Fruit fly (Drosophila melanogaster) whole organism, embryonic: ENCODE measurements around the gene CG14805.
A peak's percentile ranks its signal among the peaks of the same experiment; 100 is the strongest.

Experiments
- CG10543 ChIP-seq: fragments of 200-800 bp; sonication (Bioruptor generic); optimal IDR thresholded peaks from 3 replicates; lab custom pipeline; 2017; ENCODE audit warnings: missing biosample characterization, mild to moderate bottlenecking, missing genetic modification characterization, moderate library complexity
- CG11504 ChIP-seq: fragments of 200-800 bp; sonication (Bioruptor generic); optimal IDR thresholded peaks from 3 replicates; lab custom pipeline; 2019; ENCODE audit warnings: missing biosample characterization, mild to moderate bottlenecking, missing genetic modification characterization, moderate library complexity
- CG12104 ChIP-seq: fragments of 200-800 bp; sonication (Bioruptor generic); optimal IDR thresholded peaks from 3 replicates; lab custom pipeline; 2016; ENCODE audit warnings: missing biosample characterization, missing genetic modification characterization
- CG12744 ChIP-seq: fragments of 200-800 bp; sonication (Bioruptor generic); optimal IDR thresholded peaks from 2 replicates; lab custom pipeline; 2016; ENCODE audit warnings: missing biosample characterization, missing genetic modification characterization
- CG14050 ChIP-seq: fragments of 200-800 bp; sonication (Bioruptor generic); IDR thresholded peaks from 3 replicates; pipeline ENCODE4 v1.3.6; 2022; ENCODE audit warnings: missing biosample characterization, missing genetic modification characterization
- CG1529 ChIP-seq: fragments of 200-800 bp; sonication (Bioruptor generic); optimal IDR thresholded peaks from 3 replicates; lab custom pipeline; 2018; ENCODE audit warnings: missing biosample characterization, missing genetic modification characterization
- CG15514 ChIP-seq: fragments of 200-800 bp; sonication (Bioruptor generic); optimal IDR thresholded peaks from 3 replicates; lab custom pipeline; 2017; ENCODE audit warnings: missing biosample characterization, missing genetic modification characterization, mild to moderate bottlenecking, moderate library complexity, missing genetic modification reagents
- CG17186 ChIP-seq: fragments of 200-800 bp; sonication (Bioruptor generic); optimal IDR thresholded peaks from 3 replicates; lab custom pipeline; 2017; ENCODE audit warnings: missing biosample characterization, missing genetic modification reagents, missing genetic modification characterization
- CG18476 ChIP-seq: fragments of 200-800 bp; sonication (Bioruptor generic); optimal IDR thresholded peaks from 2 replicates; lab custom pipeline; 2016; ENCODE audit warnings: missing biosample characterization, mild to moderate bottlenecking, missing genetic modification characterization
- CG18764 ChIP-seq: fragments of 200-800 bp; sonication (Bioruptor generic); optimal IDR thresholded peaks from 3 replicates; lab custom pipeline; 2016; ENCODE audit warnings: missing biosample characterization, missing genetic modification characterization
- CG31224 ChIP-seq: fragments of 200-800 bp; sonication (Bioruptor generic); IDR thresholded peaks from 2 replicates; pipeline ENCODE4 v1.3.6; 2022; ENCODE audit warnings: missing biosample characterization, missing genetic modification characterization
- CG31388 ChIP-seq: fragments of 200-800 bp; sonication (Bioruptor generic); optimal IDR thresholded peaks from 2 replicates; lab custom pipeline; 2016; ENCODE audit warnings: missing biosample characterization, missing genetic modification characterization
- CG32767 ChIP-seq: fragments of 200-800 bp; sonication (Bioruptor generic); IDR thresholded peaks from 2 replicates; pipeline ENCODE4 v1.3.6; 2022; ENCODE audit warnings: missing biosample characterization, missing genetic modification characterization
- CG32772 ChIP-seq: fragments of 200-800 bp; sonication (Bioruptor generic); IDR thresholded peaks from 2 replicates; pipeline ENCODE4 v1.3.6; 2022; ENCODE audit warnings: missing biosample characterization, missing genetic modification characterization
- CG4707 ChIP-seq: fragments of 200-800 bp; sonication (Bioruptor generic); optimal IDR thresholded peaks from 2 replicates; lab custom pipeline; 2018; ENCODE audit warnings: missing biosample characterization, mild to moderate bottlenecking, missing genetic modification characterization, moderate library complexity
- CG6813 ChIP-seq: fragments of 200-800 bp; sonication (Bioruptor generic); optimal IDR thresholded peaks from 2 replicates; lab custom pipeline; 2017; ENCODE audit warnings: missing biosample characterization, missing genetic modification characterization, mild to moderate bottlenecking, moderate library complexity, missing genetic modification reagents
- CG7556 ChIP-seq: fragments of 200-800 bp; sonication (Bioruptor generic); optimal IDR thresholded peaks from 2 replicates; lab custom pipeline; 2017; ENCODE audit warnings: missing biosample characterization, mild to moderate bottlenecking, missing genetic modification characterization
- CG7987 ChIP-seq: fragments of 200-800 bp; sonication (Bioruptor generic); optimal IDR thresholded peaks from 2 replicates; lab custom pipeline; 2018; ENCODE audit warnings: missing biosample characterization, mild to moderate bottlenecking, missing genetic modification characterization, moderate library complexity
- CG9215 ChIP-seq: fragments of 200-800 bp; sonication (Bioruptor generic); IDR thresholded peaks from 2 replicates; pipeline ENCODE4 v1.3.6; 2022; ENCODE audit warnings: missing biosample characterization, missing genetic modification characterization
- CTCF ChIP-seq: fragments of 200-800 bp; sonication (Bioruptor generic); optimal IDR thresholded peaks from 2 replicates; lab custom pipeline; 2017; ENCODE audit warnings: missing biosample characterization, mild to moderate bottlenecking, missing genetic modification characterization, moderate library complexity
- D ChIP-seq, 2 experiments: fragments of 200-800 bp in 1 of 2; fragments of >200 bp in 1 of 2; sonication (Bioruptor generic) in 1 of 2; optimal IDR thresholded peaks; 2 replicates in 1 of 2; 3 replicates in 1 of 2; lab custom pipeline; 2017; ENCODE audit warnings: mild to moderate bottlenecking in 1 of 2, missing biosample characterization in 1 of 2, missing genetic modification characterization in 1 of 2, missing genetic modification reagents in 1 of 2
- Dfd ChIP-seq, 2 experiments: fragments of >200 bp; optimal IDR thresholded peaks; 2 replicates each; lab custom pipeline; 2017; ENCODE audit warnings: missing biosample characterization in 2 of 2, missing genetic modification characterization in 2 of 2
- Fer3 ChIP-seq: fragments of 200-800 bp; sonication (Bioruptor generic); optimal IDR thresholded peaks from 2 replicates; lab custom pipeline; 2018; ENCODE audit warnings: missing biosample characterization, mild to moderate bottlenecking, missing genetic modification characterization, moderate library complexity
- Hand ChIP-seq: fragments of 200-800 bp; sonication (Bioruptor generic); optimal IDR thresholded peaks from 2 replicates; lab custom pipeline; 2017; ENCODE audit warnings: mild to moderate bottlenecking, missing biosample characterization, missing genetic modification reagents, missing genetic modification characterization
- Hr39 ChIP-seq: fragments of >200 bp; optimal IDR thresholded peaks from 2 replicates; lab custom pipeline; 2017
- MESR4 ChIP-seq: fragments of 200-800 bp; sonication (Bioruptor generic); optimal IDR thresholded peaks from 2 replicates; lab custom pipeline; 2018; ENCODE audit warnings: missing biosample characterization, mild to moderate bottlenecking, missing genetic modification characterization, moderate library complexity
- Rfx ChIP-seq: fragments of 200-800 bp; sonication (Bioruptor generic); IDR thresholded peaks from 2 replicates; pipeline ENCODE4 v1.3.6; 2022; ENCODE audit warnings: missing biosample characterization, missing genetic modification characterization
- amos ChIP-seq: fragments of 200-800 bp; sonication (Bioruptor generic); IDR thresholded peaks from 2 replicates; pipeline ENCODE4 v1.3.6; 2022; ENCODE audit warnings: missing biosample characterization, missing genetic modification characterization; ENCODE audit not compliant: partially characterized antibody
- chinmo ChIP-seq: fragments of 200-800 bp; sonication (Bioruptor generic); IDR thresholded peaks from 4 replicates; pipeline ENCODE4 v1.3.6; 2022; ENCODE audit warnings: missing biosample characterization, missing genetic modification characterization; ENCODE audit not compliant: partially characterized antibody
- dati ChIP-seq: fragments of 200-800 bp; sonication (Bioruptor generic); IDR thresholded peaks from 2 replicates; pipeline ENCODE4 v1.3.6; 2022; ENCODE audit warnings: missing biosample characterization, missing genetic modification characterization
- disco-r ChIP-seq: fragments of 200-800 bp; sonication (Bioruptor generic); optimal IDR thresholded peaks from 2 replicates; lab custom pipeline; 2016; ENCODE audit warnings: missing biosample characterization, missing genetic modification characterization
- emc ChIP-seq: fragments of 200-800 bp; sonication (Bioruptor generic); optimal IDR thresholded peaks from 2 replicates; lab custom pipeline; 2016; ENCODE audit warnings: missing biosample characterization, missing genetic modification characterization
- esg ChIP-seq: fragments of 200-800 bp; sonication (Bioruptor generic); conservative IDR thresholded peaks from 2 replicates; pipeline ENCODE4 v1.3.6; 2022; ENCODE audit warnings: missing biosample characterization, missing genetic modification characterization
- fd3F ChIP-seq: fragments of 200-800 bp; sonication (Bioruptor generic); optimal IDR thresholded peaks from 2 replicates; lab custom pipeline; 2018; ENCODE audit warnings: missing biosample characterization, mild to moderate bottlenecking, missing genetic modification characterization, moderate library complexity
- fd64A ChIP-seq: fragments of 200-800 bp; sonication (Bioruptor generic); optimal IDR thresholded peaks from 3 replicates; lab custom pipeline; 2018; ENCODE audit warnings: missing biosample characterization, mild to moderate bottlenecking, missing genetic modification characterization
- gsb-n ChIP-seq: fragments of 200-800 bp; sonication (Bioruptor generic); optimal IDR thresholded peaks from 3 replicates; lab custom pipeline; 2018; ENCODE audit warnings: missing biosample characterization, mild to moderate bottlenecking, missing genetic modification characterization
- kah ChIP-seq: fragments of 200-800 bp; sonication (Bioruptor generic); optimal IDR thresholded peaks from 2 replicates; lab custom pipeline; 2018; ENCODE audit warnings: missing biosample characterization, mild to moderate bottlenecking, missing genetic modification characterization
- nerfin-2 ChIP-seq: fragments of 200-800 bp; sonication (Bioruptor generic); IDR thresholded peaks from 2 replicates; pipeline ENCODE4 v1.3.6; 2022; ENCODE audit warnings: missing biosample characterization, missing genetic modification characterization; ENCODE audit not compliant: partially characterized antibody
- peb ChIP-seq: fragments of 200-800 bp; sonication (Bioruptor generic); IDR thresholded peaks from 2 replicates; pipeline ENCODE4 v1.3.6; 2022; ENCODE audit warnings: missing biosample characterization, missing genetic modification characterization
- pita ChIP-seq: fragments of 200-800 bp; sonication (Bioruptor generic); optimal IDR thresholded peaks from 2 replicates; lab custom pipeline; 2017; ENCODE audit warnings: missing biosample characterization, mild to moderate bottlenecking, missing genetic modification characterization
- pros ChIP-seq: fragments of 200-800 bp; sonication (Bioruptor generic); optimal IDR thresholded peaks from 3 replicates; lab custom pipeline; 2019; ENCODE audit warnings: missing biosample characterization, mild to moderate bottlenecking, missing genetic modification characterization, moderate library complexity
- psq ChIP-seq: fragments of 200-800 bp; sonication (Bioruptor generic); optimal IDR thresholded peaks from 2 replicates; lab custom pipeline; 2017; ENCODE audit warnings: missing biosample characterization, missing genetic modification characterization
- salm ChIP-seq: fragments of 200-800 bp; sonication (Bioruptor generic); optimal IDR thresholded peaks from 2 replicates; lab custom pipeline; 2018; ENCODE audit warnings: missing biosample characterization, mild to moderate bottlenecking, missing genetic modification characterization
- sc ChIP-seq, 3 experiments: fragments of >200 bp in 2 of 3; fragments of 200-800 bp in 1 of 3; sonication (Bioruptor generic) in 1 of 3; optimal IDR thresholded peaks; 2 replicates in 2 of 3; 3 replicates in 1 of 3; lab custom pipeline; 2017; ENCODE audit warnings: mild to moderate bottlenecking in 1 of 3, missing biosample characterization in 1 of 3, missing genetic modification characterization in 1 of 3, missing genetic modification reagents in 1 of 3
- sens ChIP-seq: fragments of 200-800 bp; sonication (Bioruptor generic); peaks from one replicate; lab custom pipeline; 2016; ENCODE audit warnings: missing biosample characterization, missing genetic modification characterization
- sim ChIP-seq: fragments of 200-800 bp; sonication (Bioruptor generic); IDR thresholded peaks from 2 replicates; pipeline ENCODE4 v1.3.6; 2022; ENCODE audit warnings: missing biosample characterization, missing genetic modification characterization
- sr ChIP-seq: fragments of 200-800 bp; sonication (Bioruptor generic); IDR thresholded peaks from 3 replicates; pipeline ENCODE4 v1.3.6; 2022; ENCODE audit warnings: missing biosample characterization, missing genetic modification characterization
- usp ChIP-seq: fragments of >200 bp; optimal IDR thresholded peaks from 2 replicates; lab custom pipeline; 2017; ENCODE audit warnings: missing biosample characterization, missing genetic modification characterization
- wdn ChIP-seq: fragments of 200-800 bp; sonication (Bioruptor generic); IDR thresholded peaks from 2 replicates; pipeline ENCODE4 v1.3.6; 2022; ENCODE audit warnings: missing biosample characterization, missing genetic modification characterization
- zen ChIP-seq: fragments of 200-800 bp; sonication (Bioruptor generic); optimal IDR thresholded peaks from 3 replicates; lab custom pipeline; 2018; ENCODE audit warnings: missing biosample characterization, mild to moderate bottlenecking, missing genetic modification characterization, moderate library complexity
- zf30C ChIP-seq: fragments of 200-800 bp; sonication (Bioruptor generic); optimal IDR thresholded peaks from 3 replicates; lab custom pipeline; 2018; ENCODE audit warnings: missing biosample characterization, mild to moderate bottlenecking, missing genetic modification characterization

The CG14805 gene

dm6 chrX:1873515-1874126 lies 3.5 kb upstream of the CG14805 start, which contains the start of the genes Pgam5 and Vps26 (continued):
- no peak for TF ChIP-seq CG7556 (GFP tag; lab: Kevin White, UChicago)
- no peak for TF ChIP-seq sc (optimal IDR thresholded peaks at IDR 0.05; lab: Kevin White, UChicago)
- no peak for TF ChIP-seq sc (GFP tag; optimal IDR thresholded peaks at IDR 0.05; lab: Kevin White, UChicago)
- TF ChIP-seq CG9215 (GFP tag; lab: Robert Waterston, UW), result no peak
- no peak for TF ChIP-seq kah (GFP tag; lab: Kevin White, UChicago)
- no peak for TF ChIP-seq CG14050 (GFP tag; lab: Robert Waterston, UW)
- TF ChIP-seq pita (GFP tag; lab: Kevin White, UChicago), result no peak
- TF ChIP-seq salm (tag; lab: Kevin White, UChicago), result no peak
- TF ChIP-seq esg, result no peak
- TF ChIP-seq zf30C (GFP tag; lab: Kevin White, UChicago), result no peak
- TF ChIP-seq CG32767, result no peak
- no peak for TF ChIP-seq wdn (GFP tag; lab: Robert Waterston, UW)
- no peak for TF ChIP-seq Hand (GFP tag; lab: Kevin White, UChicago)
- no peak for TF ChIP-seq usp (GFP tag; lab: Kevin White, UChicago)
- no peak for TF ChIP-seq amos (GFP tag; lab: Robert Waterston, UW)
- TF ChIP-seq Rfx, result no peak
- no peak for TF ChIP-seq Hr39
- peak; percentile 76 for TF ChIP-seq MESR4 (GFP tag; lab: Kevin White, UChicago)
- peak; percentile 49 for TF ChIP-seq sens
- TF ChIP-seq CG6813 (GFP tag; lab: Kevin White, UChicago), result no peak
- TF ChIP-seq CG4707 (GFP tag; lab: Kevin White, UChicago), result no peak
- TF ChIP-seq gsb-n (tag; lab: Kevin White, UChicago), result peak; percentile 71
- TF ChIP-seq CG15514 (GFP tag; lab: Kevin White, UChicago), result no peak
- TF ChIP-seq fd3F (GFP tag; lab: Kevin White, UChicago), result no peak
- TF ChIP-seq CG32772 (GFP tag; lab: Robert Waterston, UW), result 0 out of 2 replicates have a peak, but pooled peaks have one; percentile 28
- TF ChIP-seq CG10543 (GFP tag; lab: Kevin White, UChicago), result no peak
- TF ChIP-seq sr, result no peak
- no peak for TF ChIP-seq nerfin-2 (GFP tag; lab: Robert Waterston, UW)
- TF ChIP-seq CG17186, result no peak
- TF ChIP-seq zen (tag; lab: Kevin White, UChicago), result peak; percentile 26
- no peak for TF ChIP-seq CG31388 (GFP tag; lab: Kevin White, UChicago)
- no peak for TF ChIP-seq fd64A (GFP tag; lab: Kevin White, UChicago)
- no peak for TF ChIP-seq CG1529 (GFP tag; lab: Kevin White, UChicago)
- TF ChIP-seq disco-r (GFP tag; lab: Kevin White, UChicago), result no peak
- TF ChIP-seq Fer3 (tag; lab: Kevin White, UChicago), result no peak
- TF ChIP-seq CG7987 (GFP tag; lab: Kevin White, UChicago), result no peak
- TF ChIP-seq Dfd (GFP tag; optimal IDR thresholded peaks at IDR 0.05; lab: Kevin White, UChicago), result no peak
- TF ChIP-seq CG12104 (GFP tag; lab: Kevin White, UChicago), result no peak
- TF ChIP-seq dati (GFP tag; lab: Robert Waterston, UW), result no peak
- no peak for TF ChIP-seq CG31224 (GFP tag; lab: Robert Waterston, UW)
- no peak for TF ChIP-seq chinmo (GFP tag; lab: Robert Waterston, UW)
- no peak for TF ChIP-seq emc (GFP tag; lab: Kevin White, UChicago)
- TF ChIP-seq CG18764 (GFP tag; lab: Kevin White, UChicago), result no peak
- TF ChIP-seq CG18476 (GFP tag; lab: Kevin White, UChicago), result no peak
- no peak for TF ChIP-seq peb (GFP tag; lab: Robert Waterston, UW)
- no peak for TF ChIP-seq sim
- no peak for TF ChIP-seq pros (GFP tag; lab: Kevin White, UChicago)
- TF ChIP-seq CG12744, result no peak
- no peak for TF ChIP-seq CG11504 (tag; lab: Kevin White, UChicago)
- no peak for TF ChIP-seq D (optimal IDR thresholded peaks at IDR 0.05; lab: Kevin White, UChicago)
- no peak for TF ChIP-seq D (GFP tag; optimal IDR thresholded peaks at IDR 0.05; lab: Kevin White, UChicago)
- no peak for TF ChIP-seq CTCF (GFP tag; lab: Kevin White, UChicago)
- no peak for TF ChIP-seq psq (GFP tag; lab: Kevin White, UChicago)
